Worm (Caenorhabditis elegans) whole organism, L4/young adult: ENCODE results near the gene C09G5.13.

Source experiments
- W03F9.2 ChIP-seq: fragments of 150-350 bp; optimal IDR thresholded peaks from 2 replicates; lab custom pipeline; 2014; ENCODE audit warnings: missing biosample characterization, missing genetic modification characterization
- him-1 ChIP-seq: sonication (generic microtip); optimal IDR thresholded peaks from 2 replicates; lab custom pipeline; 2016; ENCODE audit warnings: missing genotype, missing genetic modification reagents, missing genetic modification characterization, missing compliant biosample characterization

DNA sequence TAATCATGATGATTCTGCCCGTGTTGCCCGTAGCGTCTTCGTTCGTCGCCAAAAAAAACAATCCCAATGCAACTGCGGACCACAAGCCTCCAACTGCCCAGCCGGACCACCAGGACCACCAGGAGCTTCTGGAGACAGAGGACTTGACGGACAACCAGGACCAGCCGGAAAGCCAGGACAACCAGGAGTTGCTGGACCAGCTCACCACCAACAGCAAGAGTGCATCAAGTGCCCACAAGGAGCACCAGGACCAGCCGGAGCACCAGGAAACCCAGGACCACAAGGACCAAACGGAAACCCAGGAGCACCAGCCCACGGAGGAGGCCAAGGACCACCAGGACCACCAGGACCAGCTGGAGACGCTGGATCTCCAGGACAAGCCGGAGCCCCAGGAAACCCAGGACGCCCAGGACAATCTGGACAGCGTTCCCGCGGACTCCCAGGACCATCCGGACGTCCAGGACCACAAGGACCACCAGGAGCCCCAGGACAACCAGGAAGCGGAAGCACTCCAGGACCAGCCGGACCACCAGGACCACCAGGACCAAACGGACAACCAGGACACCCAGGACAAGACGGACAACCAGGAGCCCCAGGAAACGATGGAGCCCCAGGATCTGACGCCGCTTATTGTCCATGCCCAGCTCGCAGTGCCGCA, 9.7 kb upstream of the C09G5.13 start:
- TF ChIP-seq W03F9.2 (tag; lab: Kevin White, UChicago) (no peak), him-1 (tag; lab: Kevin White, UChicago) (no peak)
